Worm (Caenorhabditis elegans) whole organism, early embryonic: ENCODE measurements around the gene ilcr-2.

Experiments
- B0310.2 ChIP-seq: sonication (generic microtip); optimal IDR thresholded peaks from 2 replicates; lab custom pipeline; 2016; ENCODE audit warnings: mild to moderate bottlenecking, missing genetic modification characterization, missing compliant biosample characterization
- ama-1 ChIP-seq: fragments of 150-350 bp; optimal IDR thresholded peaks from 2 replicates; lab custom pipeline; 2014
- ets-7 ChIP-seq: sonication (generic microtip); optimal IDR thresholded peaks from 2 replicates; lab custom pipeline; 2016; ENCODE audit warnings: missing genotype, missing genetic modification characterization, missing compliant biosample characterization
- flt-1 ChIP-seq: fragments of 200-800 bp; sonication (Bioruptor generic); IDR thresholded peaks from 2 replicates; pipeline ENCODE4 v1.3.6; 2022; ENCODE audit warnings: missing genetic modification characterization, missing compliant biosample characterization
- hmbx-1 ChIP-seq: sonication (generic microtip); optimal IDR thresholded peaks from 2 replicates; lab custom pipeline; 2016; ENCODE audit warnings: mild to moderate bottlenecking, missing genetic modification characterization, missing compliant biosample characterization
- hmg-4 ChIP-seq: fragments of 200-800 bp; sonication (Bioruptor generic); optimal IDR thresholded peaks from 2 replicates; lab custom pipeline; 2018; ENCODE audit warnings: mild to moderate bottlenecking, missing genetic modification characterization, missing compliant biosample characterization
- hnd-1 ChIP-seq: sonication (generic microtip); optimal IDR thresholded peaks from 2 replicates; lab custom pipeline; 2016; ENCODE audit warnings: missing genetic modification characterization, missing compliant biosample characterization
- scrt-1 ChIP-seq: fragments of 200-800 bp; sonication (Bioruptor generic); IDR thresholded peaks from 2 replicates; pipeline ENCODE4 v1.3.6; 2022; ENCODE audit warnings: missing genetic modification characterization, missing compliant biosample characterization
- sea-1 ChIP-seq: fragments of 200-800 bp; sonication (Bioruptor generic); conservative IDR thresholded peaks from 2 replicates; pipeline ENCODE4 v1.3.6; 2022; ENCODE audit warnings: missing genetic modification characterization, missing compliant biosample characterization
- tbx-37 ChIP-seq: fragments of 200-800 bp; sonication (Bioruptor generic); conservative IDR thresholded peaks from 2 replicates; pipeline ENCODE4 v1.3.6; 2022; ENCODE audit warnings: missing genetic modification reagents, missing genetic modification characterization, missing compliant biosample characterization

DNA sequence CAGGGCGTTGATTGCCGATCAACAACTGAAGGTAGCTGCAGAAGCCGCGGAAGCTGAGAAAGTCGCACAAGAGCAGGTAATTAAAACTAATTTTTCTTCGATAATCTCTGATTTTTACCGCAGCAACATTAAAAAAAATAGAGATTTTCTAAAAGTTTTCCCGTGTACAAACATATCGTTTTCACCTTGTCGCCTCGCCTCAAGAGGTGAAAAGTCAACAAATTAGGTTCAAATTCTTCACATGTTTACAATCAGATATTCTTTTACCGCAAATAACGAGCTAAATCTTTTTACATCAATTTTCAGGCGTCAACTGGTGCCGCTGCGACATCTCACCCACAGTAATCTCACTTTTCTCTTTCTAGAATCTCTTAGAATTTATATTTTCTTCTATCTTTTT is at the start of gene ilcr-2:
- TF ChIP-seq ama-1 (lab: Kevin White, UChicago): no peak
- no peak for TF ChIP-seq ets-7 (tag; lab: Kevin White, UChicago)
- no peak for TF ChIP-seq scrt-1 (GFP tag; lab: Robert Waterston, UW)
- no peak for TF ChIP-seq hmbx-1 (tag; lab: Kevin White, UChicago)
- TF ChIP-seq flt-1 (GFP tag; lab: Robert Waterston, UW): no peak
- TF ChIP-seq sea-1 (GFP tag; lab: Robert Waterston, UW): no peak
- no peak for TF ChIP-seq hmg-4 (GFP tag; lab: Kevin White, UChicago)
- no peak for TF ChIP-seq hnd-1 (tag; lab: Kevin White, UChicago)
- TF ChIP-seq tbx-37 (GFP tag; lab: Robert Waterston, UW): no peak
- no peak for TF ChIP-seq B0310.2 (tag; lab: Kevin White, UChicago)
